Fruit fly (Drosophila melanogaster) whole organism, adult: Measurements from ENCODE around the gene CG15877.

Experiments
- CG12768 ChIP-seq: fragments of 200-800 bp; sonication (Bioruptor generic); optimal IDR thresholded peaks from 2 replicates; lab custom pipeline; 2017; ENCODE audit warnings: missing biosample characterization, missing genetic modification characterization, mild to moderate bottlenecking, moderate library complexity, missing genetic modification reagents
- CG1620 ChIP-seq: fragments of 200-800 bp; sonication (Bioruptor generic); optimal IDR thresholded peaks from 2 replicates; lab custom pipeline; 2016; ENCODE audit warnings: missing biosample characterization, missing genetic modification characterization
- CG5204 ChIP-seq: fragments of 200-800 bp; sonication (Bioruptor generic); optimal IDR thresholded peaks from 2 replicates; lab custom pipeline; 2016; ENCODE audit warnings: missing biosample characterization, missing genetic modification characterization
- CG7045 ChIP-seq: fragments of 200-800 bp; sonication (Bioruptor generic); optimal IDR thresholded peaks from 2 replicates; lab custom pipeline; 2017; ENCODE audit warnings: missing biosample characterization, mild to moderate bottlenecking, missing genetic modification characterization
- CG7101 ChIP-seq: fragments of 200-800 bp; sonication (Bioruptor generic); optimal IDR thresholded peaks from 2 replicates; lab custom pipeline; 2018; ENCODE audit warnings: missing biosample characterization, mild to moderate bottlenecking, missing genetic modification characterization, moderate library complexity
- cnc ChIP-seq, 2 experiments: fragments of >200 bp; optimal IDR thresholded peaks; 2 replicates each; lab custom pipeline; 2017
- kay ChIP-seq: fragments of 200-800 bp; sonication (Bioruptor generic); peaks from one replicate; lab custom pipeline; 2016; ENCODE audit warnings: missing biosample characterization, missing genetic modification characterization, borderline replicate concordance
- pad ChIP-seq: fragments of 200-800 bp; sonication (Bioruptor generic); optimal IDR thresholded peaks from 3 replicates; lab custom pipeline; 2017; ENCODE audit warnings: missing biosample characterization, missing genetic modification characterization, mild to moderate bottlenecking, moderate library complexity, missing genetic modification reagents
- tj ChIP-seq: fragments of 200-800 bp; sonication (Bioruptor generic); optimal IDR thresholded peaks from 3 replicates; lab custom pipeline; 2017; ENCODE audit warnings: missing biosample characterization, mild to moderate bottlenecking, missing genetic modification characterization, moderate library complexity
- toe ChIP-seq: fragments of 200-800 bp; sonication (Bioruptor generic); optimal IDR thresholded peaks from 2 replicates; lab custom pipeline; 2016; ENCODE audit warnings: missing biosample characterization, missing genetic modification characterization

- TF ChIP-seq cnc (optimal IDR thresholded peaks at IDR 0.05; lab: Kevin White, UChicago) (no peak), CG12768 (GFP tag; lab: Kevin White, UChicago) (no peak), tj (GFP tag; lab: Kevin White, UChicago) (no peak), toe (GFP tag; lab: Kevin White, UChicago) (no peak), kay (GFP tag; lab: Kevin White, UChicago) (no peak), CG5204 (GFP tag; lab: Kevin White, UChicago) (no peak), pad (no peak), CG7045 (GFP tag; lab: Kevin White, UChicago) (no peak), CG7101 (tag; lab: Kevin White, UChicago) (no peak), CG1620 (GFP tag; lab: Kevin White, UChicago) (no peak)
These were observed 9.1 kb upstream of the CG15877 start for dm6 chr3L:2386433-2386832.
